Worm (Caenorhabditis elegans) whole organism, L4 larva: Measurements from ENCODE around the gene W09H1.4.

Experiments used
- F26F4.8 ChIP-seq: fragments of 200-800 bp; sonication (Bioruptor generic); conservative IDR thresholded peaks from 2 replicates; pipeline ENCODE4 v1.3.6; 2022; ENCODE audit warnings: missing genetic modification characterization, missing compliant biosample characterization
- F37D6.2 ChIP-seq: sonication (generic microtip); optimal IDR thresholded peaks from 2 replicates; lab custom pipeline; 2016; ENCODE audit warnings: mild to moderate bottlenecking, missing genetic modification characterization, missing compliant biosample characterization
- T26A8.4 ChIP-seq: fragments of 200-800 bp; sonication (Bioruptor generic); IDR thresholded peaks from 2 replicates; pipeline ENCODE4 v1.3.6; 2022; ENCODE audit warnings: missing genetic modification characterization, missing compliant biosample characterization
- Y105C5A.15 ChIP-seq: fragments of 200-800 bp; sonication (Bioruptor generic); IDR thresholded peaks from 2 replicates; pipeline ENCODE4 v1.3.6; 2022; ENCODE audit warnings: missing genetic modification characterization, missing compliant biosample characterization
- Y5F2A.4 ChIP-seq: fragments of 200-800 bp; sonication (Bioruptor generic); optimal IDR thresholded peaks from 2 replicates; lab custom pipeline; 2018; ENCODE audit warnings: mild to moderate bottlenecking, missing genetic modification characterization, missing compliant biosample characterization
- ZK546.5 ChIP-seq, 2 experiments: sonication (generic microtip); optimal IDR thresholded peaks; 2 replicates each; lab custom pipeline; 2017; ENCODE audit warnings: missing biosample characterization in 2 of 2, missing genetic modification characterization in 2 of 2
- aha-1 ChIP-seq: fragments of 150-350 bp; peaks from one replicate; lab custom pipeline; 2014; ENCODE audit warnings: missing biosample characterization, missing genetic modification characterization
- arid-1 ChIP-seq: fragments of 200-800 bp; sonication (Bioruptor generic); conservative IDR thresholded peaks from 2 replicates; pipeline ENCODE4 v1.3.6; 2022; ENCODE audit warnings: missing genetic modification reagents, missing genetic modification characterization, missing compliant biosample characterization
- ceh-44 ChIP-seq: fragments of 200-800 bp; sonication (Bioruptor generic); IDR thresholded peaks from 2 replicates; pipeline ENCODE4 v1.3.6; 2022; ENCODE audit warnings: missing genetic modification reagents, missing genetic modification characterization, missing compliant biosample characterization
- daf-19 ChIP-seq: fragments of 200-800 bp; sonication (Bioruptor generic); conservative IDR thresholded peaks from 2 replicates; pipeline ENCODE4 v1.3.6; 2022; ENCODE audit warnings: missing genetic modification characterization, missing compliant biosample characterization
- dmd-9 ChIP-seq: fragments of 200-800 bp; sonication (Bioruptor generic); IDR thresholded peaks from 2 replicates; pipeline ENCODE4 v1.3.6; 2022; ENCODE audit warnings: missing genetic modification reagents, missing genetic modification characterization, missing compliant biosample characterization
- duxl-1 ChIP-seq: sonication (generic microtip); optimal IDR thresholded peaks from 2 replicates; lab custom pipeline; 2016; ENCODE audit warnings: mild to moderate bottlenecking, missing genetic modification characterization, moderate library complexity, missing compliant biosample characterization; ENCODE audit not compliant: poor library complexity
- hif-1 ChIP-seq, 2 experiments: sonication (generic microtip); optimal IDR thresholded peaks; 2 replicates each; lab custom pipeline; 2016 to 2017; ENCODE audit warnings: missing compliant biosample characterization in 2 of 2, missing genetic modification characterization in 2 of 2, missing genetic modification reagents in 2 of 2, missing genotype in 2 of 2, mild to moderate bottlenecking in 1 of 2
- hlh-11 ChIP-seq: fragments of 200-800 bp; sonication (Bioruptor generic); optimal IDR thresholded peaks from 2 replicates; lab custom pipeline; 2018; ENCODE audit warnings: mild to moderate bottlenecking, missing genetic modification characterization, missing compliant biosample characterization
- hlh-30 ChIP-seq: sonication (generic microtip); optimal IDR thresholded peaks from 2 replicates; lab custom pipeline; 2017; ENCODE audit warnings: antibody characterized with exemption, mild to moderate bottlenecking, missing genetic modification characterization, missing compliant biosample characterization; ENCODE audit not compliant: insufficient read depth
- lin-1 ChIP-seq: fragments of 200-800 bp; sonication (Bioruptor generic); IDR thresholded peaks from 2 replicates; pipeline ENCODE4 v1.3.6; 2022; ENCODE audit warnings: missing genetic modification reagents, missing genetic modification characterization, missing compliant biosample characterization
- madf-9 ChIP-seq: fragments of 200-800 bp; sonication (Bioruptor generic); conservative IDR thresholded peaks from 2 replicates; pipeline ENCODE4 v1.3.6; 2022; ENCODE audit warnings: missing genetic modification reagents, missing genetic modification characterization, missing compliant biosample characterization
- mdt-29 ChIP-seq: fragments of 200-800 bp; sonication (Bioruptor generic); IDR thresholded peaks from 2 replicates; pipeline ENCODE4 v1.3.6; 2022; ENCODE audit warnings: missing genetic modification reagents, missing genetic modification characterization, missing compliant biosample characterization
- nhr-10 ChIP-seq: fragments of 150-350 bp; optimal IDR thresholded peaks from 2 replicates; lab custom pipeline; 2014; ENCODE audit warnings: missing biosample characterization, missing genetic modification characterization
- nhr-102 ChIP-seq: sonication (generic microtip); optimal IDR thresholded peaks from 2 replicates; lab custom pipeline; 2016; ENCODE audit warnings: mild to moderate bottlenecking, missing genetic modification characterization, moderate library complexity, missing compliant biosample characterization
- nhr-25 ChIP-seq: sonication (generic microtip); optimal IDR thresholded peaks from 2 replicates; lab custom pipeline; 2017; ENCODE audit warnings: missing genetic modification characterization, mild to moderate bottlenecking, missing compliant biosample characterization, antibody characterized with exemption, moderate library complexity, borderline replicate concordance; ENCODE audit not compliant: insufficient read depth
- nhr-48 ChIP-seq: sonication (generic microtip); optimal IDR thresholded peaks from 2 replicates; lab custom pipeline; 2016; ENCODE audit warnings: mild to moderate bottlenecking, missing genetic modification characterization, missing compliant biosample characterization
- pha-4 ChIP-seq, 2 experiments: fragments of 150-350 bp in 1 of 2; fragments of 200-800 bp in 1 of 2; sonication (Bioruptor generic) in 1 of 2; IDR thresholded peaks in 1 of 2; optimal IDR thresholded peaks in 1 of 2; 2 replicates each; pipeline versions ENCODE4 v1.3.6 to Lab custom; 2014 to 2022; ENCODE audit warnings: missing genetic modification characterization in 2 of 2, missing genetic modification reagents in 2 of 2, missing biosample characterization in 1 of 2, missing compliant biosample characterization in 1 of 2
- php-3 ChIP-seq: fragments of 200-800 bp; sonication (Bioruptor generic); IDR thresholded peaks from 2 replicates; pipeline ENCODE4 v1.3.6; 2022; ENCODE audit warnings: missing genetic modification reagents, missing genetic modification characterization, missing compliant biosample characterization
- saeg-2 ChIP-seq: fragments of 200-800 bp; sonication (Bioruptor generic); IDR thresholded peaks from 2 replicates; pipeline ENCODE4 v1.3.6; 2022; ENCODE audit warnings: missing genetic modification reagents, missing genetic modification characterization, missing compliant biosample characterization
- set-16 ChIP-seq: fragments of 200-800 bp; sonication (Bioruptor generic); IDR thresholded peaks from 2 replicates; pipeline ENCODE4 v1.3.6; 2022; ENCODE audit warnings: missing genetic modification reagents, missing genetic modification characterization, missing compliant biosample characterization
- snpc-1.2 ChIP-seq: fragments of 200-800 bp; sonication (Bioruptor generic); IDR thresholded peaks from 2 replicates; pipeline ENCODE4 v1.3.6; 2022; ENCODE audit warnings: missing genetic modification reagents, missing genetic modification characterization, missing compliant biosample characterization
- snpc-4 ChIP-seq: fragments of 150-350 bp; optimal IDR thresholded peaks from 2 replicates; lab custom pipeline; 2014; ENCODE audit warnings: missing biosample characterization, missing genetic modification characterization
- spr-1 ChIP-seq: sonication (generic microtip); optimal IDR thresholded peaks from 2 replicates; lab custom pipeline; 2016; ENCODE audit warnings: mild to moderate bottlenecking, missing genetic modification characterization, missing compliant biosample characterization
- spr-3 ChIP-seq: fragments of 200-800 bp; sonication (Bioruptor generic); optimal IDR thresholded peaks from 2 replicates; lab custom pipeline; 2018; ENCODE audit warnings: mild to moderate bottlenecking, missing genetic modification characterization, missing compliant biosample characterization
- tra-1 ChIP-seq: fragments of 200-800 bp; sonication (Bioruptor generic); IDR thresholded peaks from 2 replicates; pipeline ENCODE4 v1.3.6; 2022; ENCODE audit warnings: missing genetic modification reagents, missing genetic modification characterization, missing compliant biosample characterization
- unc-130 ChIP-seq: sonication (generic microtip); optimal IDR thresholded peaks from 2 replicates; lab custom pipeline; 2016; ENCODE audit warnings: missing genetic modification reagents, missing genetic modification characterization, missing compliant biosample characterization
- unc-39 ChIP-seq: sonication (generic microtip); optimal IDR thresholded peaks from 2 replicates; lab custom pipeline; 2017; ENCODE audit warnings: missing biosample characterization, missing genetic modification characterization
- zip-2 ChIP-seq: fragments of 150-350 bp; optimal IDR thresholded peaks from 2 replicates; lab custom pipeline; 2014; ENCODE audit warnings: missing biosample characterization, missing genetic modification characterization

W09H1.4 gene

DNA sequence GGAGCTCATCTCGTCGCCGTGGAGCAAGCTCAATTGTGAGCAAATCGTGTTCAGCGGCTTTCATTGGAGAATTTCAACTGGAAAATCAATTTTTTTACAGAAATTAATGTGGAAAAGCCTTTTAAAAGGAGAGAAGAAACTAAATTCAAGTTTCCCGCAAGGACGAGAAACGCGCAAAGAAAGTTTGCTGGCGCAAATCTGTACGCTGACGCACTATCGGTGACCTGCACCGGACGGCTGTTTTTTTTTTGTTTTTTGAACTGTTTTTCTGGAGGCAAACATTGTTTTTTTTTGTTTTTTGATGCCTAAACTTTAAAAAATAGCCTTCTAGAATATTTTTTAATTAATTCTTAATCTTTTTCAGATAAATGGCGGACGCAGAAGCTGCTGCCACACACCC lies 26.4 kb upstream of the W09H1.4 start, which contains the start of the genes hpr-17 and F32A11.1 (continued):
- TF ChIP-seq lin-1 (GFP tag; lab: Robert Waterston, UW): no peak
- 0 out of 2 replicates have a peak, but pooled peaks have one; percentile 40 for TF ChIP-seq dmd-9 (GFP tag; lab: Robert Waterston, UW)
- TF ChIP-seq duxl-1 (tag; lab: Kevin White, UChicago): peak; percentile 71
- no peak for TF ChIP-seq ZK546.5 (tag; optimal IDR thresholded peaks at IDR 0.05; lab: Kevin White, UChicago)
- peak; percentile 79 for TF ChIP-seq hlh-11 (tag; lab: Kevin White, UChicago)
- no peak for TF ChIP-seq mdt-29 (GFP tag; lab: Robert Waterston, UW)
- no peak for TF ChIP-seq Y105C5A.15 (GFP tag; lab: Robert Waterston, UW)
- no peak for TF ChIP-seq arid-1 (GFP tag; lab: Robert Waterston, UW)
- TF ChIP-seq saeg-2 (GFP tag; lab: Robert Waterston, UW): no peak
- TF ChIP-seq snpc-1.2 (GFP tag; lab: Robert Waterston, UW): no peak
- peak; percentile 68 for TF ChIP-seq hlh-30 (tag; lab: Kevin White, UChicago)
- TF ChIP-seq nhr-102 (tag; lab: Kevin White, UChicago): peak; percentile 77
- TF ChIP-seq set-16 (GFP tag; lab: Robert Waterston, UW): no peak
- no peak for TF ChIP-seq unc-39
- peak; percentile 46 for TF ChIP-seq F37D6.2 (tag; lab: Kevin White, UChicago)
- no peak for TF ChIP-seq zip-2 (tag; lab: Kevin White, UChicago)
- no peak for TF ChIP-seq php-3 (GFP tag; lab: Robert Waterston, UW)
- no peak for TF ChIP-seq nhr-10 (tag; lab: Kevin White, UChicago)
- TF ChIP-seq ceh-44: no peak
- TF ChIP-seq madf-9 (GFP tag; lab: Robert Waterston, UW): peak; percentile 71; the same call in 1 of the 2 replicates
- TF ChIP-seq Y5F2A.4: no peak
- TF ChIP-seq daf-19 (GFP tag; lab: Robert Waterston, UW): no peak
- TF ChIP-seq pha-4 (GFP tag; IDR thresholded peaks at IDR 0.05; lab: Robert Waterston, UW): peak; percentile 64; the same call in 1 of the 2 replicates
- TF ChIP-seq pha-4 (tag; optimal IDR thresholded peaks at IDR 0.05; lab: Kevin White, UChicago): peak; percentile 54
- TF ChIP-seq tra-1 (GFP tag; lab: Robert Waterston, UW): no peak
- peak in 1 of 2 experiments; percentile 66 for TF ChIP-seq hif-1 (tag; optimal IDR thresholded peaks at IDR 0.05; lab: Kevin White, UChicago)
- TF ChIP-seq nhr-25 (tag; lab: Kevin White, UChicago): no peak
- TF ChIP-seq unc-130: peak; percentile 0
- TF ChIP-seq F26F4.8 (GFP tag; lab: Robert Waterston, UW): no peak
- peak; percentile 51 for TF ChIP-seq snpc-4 (tag; lab: Kevin White, UChicago)

DNA sequence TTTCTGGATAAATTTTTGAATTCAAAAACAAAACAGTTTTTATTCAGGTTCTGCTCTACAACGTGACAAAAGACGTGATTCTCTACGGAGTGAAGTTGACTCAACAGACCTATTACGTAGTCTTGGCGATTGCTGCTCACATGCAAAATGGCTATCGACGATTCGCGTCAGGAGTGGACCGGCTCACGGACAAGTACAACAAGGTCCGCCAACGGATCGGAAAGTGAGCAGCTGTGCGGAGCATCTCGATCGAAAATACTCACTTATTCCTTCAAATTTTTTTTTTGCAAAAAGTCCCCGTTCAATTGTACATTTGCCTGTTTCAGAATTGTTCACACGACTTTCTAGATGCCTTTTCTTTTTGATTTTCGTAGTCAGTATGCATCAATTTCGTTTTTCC lies 23.5 kb upstream of the W09H1.4 start:
- peak; percentile 43 for TF ChIP-seq aha-1 (tag; lab: Kevin White, UChicago)
- TF ChIP-seq hif-1 (tag; optimal IDR thresholded peaks at IDR 0.05; lab: Kevin White, UChicago): no peak
- peak; percentile 60; the same call in 1 of the 2 replicates for TF ChIP-seq T26A8.4
- peak; percentile 4 for TF ChIP-seq spr-1
- peak; percentile 1 for TF ChIP-seq Y5F2A.4
- TF ChIP-seq zip-2 (tag; lab: Kevin White, UChicago): no peak
- peak; percentile 16 for TF ChIP-seq spr-3 (GFP tag; lab: Kevin White, UChicago)

DNA sequence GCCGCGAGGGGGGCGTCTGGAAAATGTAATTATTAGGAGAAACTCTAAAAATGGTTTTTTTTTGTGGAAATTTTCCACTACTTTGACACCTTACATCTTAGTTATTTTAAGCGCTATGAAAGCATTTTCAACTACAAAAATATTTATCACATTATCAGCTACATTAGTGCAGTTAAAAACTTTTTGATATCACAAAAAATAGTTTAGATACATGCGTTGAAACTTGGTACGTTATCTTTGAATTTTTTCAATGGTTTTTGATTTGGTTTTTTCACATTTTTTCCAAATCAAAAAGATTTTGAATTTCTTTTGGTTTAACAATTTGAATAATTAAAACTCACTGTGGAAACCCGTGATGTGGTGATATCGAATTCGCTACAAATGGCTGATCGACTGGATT lies 20.3 kb upstream of the W09H1.4 start:
- TF ChIP-seq F37D6.2 (tag; lab: Kevin White, UChicago) (no peak), aha-1 (tag; lab: Kevin White, UChicago) (peak; percentile 92)
- TF ChIP-seq, all 104 proteins: peak for 1

DNA sequence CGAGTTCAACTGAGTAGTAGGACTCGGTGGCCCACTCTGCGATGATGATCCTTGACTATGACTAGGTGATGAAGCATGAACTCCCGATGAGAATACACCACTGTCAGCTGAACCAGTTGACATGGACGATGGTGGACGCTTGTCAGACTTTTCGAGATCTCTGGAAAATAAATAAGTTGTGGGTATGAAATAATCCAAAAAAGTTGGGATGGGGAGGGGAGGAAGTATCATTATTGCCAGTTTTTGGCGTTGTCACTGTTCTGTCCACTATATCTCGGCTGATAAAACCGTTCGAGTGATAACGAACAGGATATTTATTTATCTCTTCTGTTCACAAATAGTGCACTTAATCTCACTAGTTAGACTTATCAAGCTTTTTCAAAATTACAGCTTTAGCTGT lies 19.3 kb upstream of the W09H1.4 start:
- TF ChIP-seq aha-1 (tag; lab: Kevin White, UChicago) (peak; percentile 94), nhr-48 (no peak)
